Fruit fly (Drosophila melanogaster): Measurements from ENCODE around the gene Osi23.

dm6 chr3R:30474667-30475213, 29.9 kb upstream of the Osi23 start:
- TF ChIP-seq CG15479 (GFP tag; optimal IDR thresholded peaks at IDR 0.05) = no peak
- TF ChIP-seq chif (GFP tag; optimal IDR thresholded peaks at IDR 0.05) = no peak
- TF ChIP-seq Six4 (GFP tag; optimal IDR thresholded peaks at IDR 0.05) = no peak
- no peak for TF ChIP-seq Meics (GFP tag; optimal IDR thresholded peaks at IDR 0.05)
- TF ChIP-seq CG14667 (GFP tag; IDR thresholded peaks at IDR 0.05) = no peak
- no peak for TF ChIP-seq bab2 (GFP tag; optimal IDR thresholded peaks at IDR 0.05)
- no peak for TF ChIP-seq Bteb2 (GFP tag; optimal IDR thresholded peaks at IDR 0.05)
- TF ChIP-seq stwl (tag; optimal IDR thresholded peaks at IDR 0.05) = no peak
- no peak for TF ChIP-seq trem (tag; optimal IDR thresholded peaks at IDR 0.05)
- no peak for TF ChIP-seq CG17568 (GFP tag; optimal IDR thresholded peaks at IDR 0.05)
- TF ChIP-seq odd (GFP tag; optimal IDR thresholded peaks at IDR 0.05) = no peak
- no peak for TF ChIP-seq Hr51 (GFP tag; optimal IDR thresholded peaks at IDR 0.05)

Measured in whole organism, embryonic.